Fruit fly (Drosophila melanogaster): ENCODE measurements around the gene PolA1.

PolA1 gene

dm6 chr3R:21632930-21633780 lies 38.4 kb downstream of the PolA1 start:
- TF ChIP-seq CG17801 (GFP tag; optimal IDR thresholded peaks at IDR 0.05; ENCODE audit: partially characterized antibody) = peak; percentile 96

dm6 chr3R:21632582-21632929 lies 39.0 kb downstream of the PolA1 start:
- no peak for TF ChIP-seq CG17801 (GFP tag; optimal IDR thresholded peaks at IDR 0.05; ENCODE audit: partially characterized antibody)

- TF ChIP-seq CG17801 (GFP tag; optimal IDR thresholded peaks at IDR 0.05; ENCODE audit: partially characterized antibody) = peak; percentile 51
Measured at dm6 chr3R:21631757-21632473, 39.6 kb downstream of the PolA1 start.

dm6 chr3R:21630979-21631499 lies 40.5 kb downstream of the PolA1 start:
- no peak for TF ChIP-seq CG17801 (GFP tag; optimal IDR thresholded peaks at IDR 0.05; ENCODE audit: partially characterized antibody)

dm6 chr3R:21630226-21630857 lies 41.2 kb downstream of the PolA1 start:
- TF ChIP-seq CG17801 (GFP tag; optimal IDR thresholded peaks at IDR 0.05; ENCODE audit: partially characterized antibody) = peak; percentile 51

dm6 chr3R:21629373-21630145 lies 42.0 kb downstream of the PolA1 start:
- TF ChIP-seq CG17801 (GFP tag; optimal IDR thresholded peaks at IDR 0.05; ENCODE audit: partially characterized antibody) = no peak

- no peak for TF ChIP-seq CG17801 (GFP tag; optimal IDR thresholded peaks at IDR 0.05; ENCODE audit: partially characterized antibody)
Measured at dm6 chr3R:21628213-21628800, 43.2 kb downstream of the PolA1 start.

dm6 chr3R:21627752-21628151 lies 43.8 kb downstream of the PolA1 start:
- TF ChIP-seq CG17801 (GFP tag; optimal IDR thresholded peaks at IDR 0.05; ENCODE audit: partially characterized antibody) = peak; percentile 83

dm6 chr3R:21626103-21626897 lies 45.2 kb downstream of the PolA1 start:
- peak; percentile 47 for TF ChIP-seq CG17801 (GFP tag; optimal IDR thresholded peaks at IDR 0.05; ENCODE audit: partially characterized antibody)

- TF ChIP-seq CG17801 (GFP tag; optimal IDR thresholded peaks at IDR 0.05; ENCODE audit: partially characterized antibody) = no peak
Measured at dm6 chr3R:21624352-21624954, 47.1 kb downstream of the PolA1 start.

dm6 chr3R:21621448-21621847 lies 50.1 kb downstream of the PolA1 start:
- TF ChIP-seq CG17801 (GFP tag; optimal IDR thresholded peaks at IDR 0.05; ENCODE audit: partially characterized antibody) = no peak

- no peak for TF ChIP-seq CG17801 (GFP tag; optimal IDR thresholded peaks at IDR 0.05; ENCODE audit: partially characterized antibody)
Measured at dm6 chr3R:21619745-21620144, 51.8 kb downstream of the PolA1 start.

- TF ChIP-seq CG17801 (GFP tag; optimal IDR thresholded peaks at IDR 0.05; ENCODE audit: partially characterized antibody) = peak; percentile 77
Measured at dm6 chr3R:21619117-21619650, 52.4 kb downstream of the PolA1 start, which contains the start of gene InR. Gene InR (minus strand): TSS chr3R:21619321.

Measured in ovary, adult (tissue).